Fruit fly (Drosophila melanogaster): ENCODE data around the gene CG32037.
A peak's percentile ranks its signal among the peaks of the same experiment; 100 is the strongest.

Gene CG32037

dm6 chr3L:9468261-9468890 lies 23.6 kb downstream of the CG32037 start (continued):
- no peak for TF ChIP-seq CG6791 (GFP tag; IDR thresholded peaks at IDR 0.05; ENCODE audit: partially characterized antibody)
- TF ChIP-seq NfI (GFP tag; optimal IDR thresholded peaks at IDR 0.05): peak; percentile 7
- no peak for TF ChIP-seq esg (GFP tag; conservative IDR thresholded peaks at IDR 0.05)
- TF ChIP-seq gro (GFP tag; optimal IDR thresholded peaks at IDR 0.05): no peak
- TF ChIP-seq dmrt99B (tag; optimal IDR thresholded peaks at IDR 0.05): peak; percentile 55
- no peak for TF ChIP-seq CG3407 (GFP tag; optimal IDR thresholded peaks at IDR 0.05)
- no peak for TF ChIP-seq CG33213 (GFP tag; optimal IDR thresholded peaks at IDR 0.05)
- 0 out of 2 replicates have a peak, but pooled peaks have one; percentile 26 for TF ChIP-seq lmd (GFP tag; IDR thresholded peaks at IDR 0.05)
- TF ChIP-seq Ravus (GFP tag; IDR thresholded peaks at IDR 0.05): no peak
- peak; percentile 12; the same call in 1 of the 2 replicates for TF ChIP-seq CG9932 (GFP tag; IDR thresholded peaks at IDR 0.05)
- TF ChIP-seq yki (optimal IDR thresholded peaks at IDR 0.05): no peak
- TF ChIP-seq pnt (GFP tag; optimal IDR thresholded peaks at IDR 0.05): no peak
- no peak for TF ChIP-seq CG7928 (GFP tag; optimal IDR thresholded peaks at IDR 0.05)
- peak; percentile 61 for TF ChIP-seq CoRest (tag; optimal IDR thresholded peaks at IDR 0.05)
- peak; percentile 21 for TF ChIP-seq lab (GFP tag; optimal IDR thresholded peaks at IDR 0.05)
- no peak for TF ChIP-seq luna (GFP tag; optimal IDR thresholded peaks at IDR 0.05)
- no peak for TF ChIP-seq ssp (GFP tag; IDR thresholded peaks at IDR 0.05)
- no peak for TF ChIP-seq amos (GFP tag; IDR thresholded peaks at IDR 0.05; ENCODE audit: partially characterized antibody)
- peak; percentile 37 for TF ChIP-seq Hsf (GFP tag; optimal IDR thresholded peaks at IDR 0.05)
- no peak for TF ChIP-seq odd (GFP tag; optimal IDR thresholded peaks at IDR 0.05)
- peak; percentile 7 for TF ChIP-seq ATbp (GFP tag; optimal IDR thresholded peaks at IDR 0.05)
- no peak for TF ChIP-seq gcm (GFP tag; optimal IDR thresholded peaks at IDR 0.05)
- no peak for TF ChIP-seq Aef1 (GFP tag; IDR thresholded peaks at IDR 0.05)
- no peak for TF ChIP-seq BtbVII (GFP tag; optimal IDR thresholded peaks at IDR 0.05)
- no peak for TF ChIP-seq mirr (GFP tag; optimal IDR thresholded peaks at IDR 0.05)
- TF ChIP-seq en (GFP tag; optimal IDR thresholded peaks at IDR 0.05): no peak
- no peak for TF ChIP-seq fru (optimal IDR thresholded peaks at IDR 0.05)
- TF ChIP-seq CG15514 (GFP tag; optimal IDR thresholded peaks at IDR 0.05): peak; percentile 3
- no peak for TF ChIP-seq unc-4 (GFP tag; IDR thresholded peaks at IDR 0.05; ENCODE audit: partially characterized antibody)
- TF ChIP-seq CG10565 (GFP tag; optimal IDR thresholded peaks at IDR 0.05): no peak
- TF ChIP-seq jumu (GFP tag; optimal IDR thresholded peaks at IDR 0.05): no peak
- TF ChIP-seq ac (GFP tag; optimal IDR thresholded peaks at IDR 0.05): no peak
- TF ChIP-seq CG6683 (GFP tag; optimal IDR thresholded peaks at IDR 0.05): no peak
- TF ChIP-seq Hr78 (GFP tag; optimal IDR thresholded peaks at IDR 0.05): no peak
- TF ChIP-seq eve (GFP tag; optimal IDR thresholded peaks at IDR 0.05): no peak
- TF ChIP-seq CG13123 (GFP tag; optimal IDR thresholded peaks at IDR 0.05): no peak
- no peak for TF ChIP-seq CG2875 (GFP tag; optimal IDR thresholded peaks at IDR 0.05)
- no peak; the same call in 1 of the 2 replicates for TF ChIP-seq sob (GFP tag; IDR thresholded peaks at IDR 0.05)
- TF ChIP-seq CG11504 (tag; optimal IDR thresholded peaks at IDR 0.05): peak; percentile 66
- no peak for TF ChIP-seq twi (tag; optimal IDR thresholded peaks at IDR 0.05)
- TF ChIP-seq Ets65A (GFP tag): peak; percentile 80
- TF ChIP-seq CG4282 (GFP tag; optimal IDR thresholded peaks at IDR 0.05): no peak
- no peak for TF ChIP-seq CG16863 (GFP tag; optimal IDR thresholded peaks at IDR 0.05)
- TF ChIP-seq Hand (GFP tag; optimal IDR thresholded peaks at IDR 0.05): no peak
- no peak for TF ChIP-seq usp (GFP tag; optimal IDR thresholded peaks at IDR 0.05)
- TF ChIP-seq CG15073 (GFP tag; optimal IDR thresholded peaks at IDR 0.05): no peak
- TF ChIP-seq slou (GFP tag; optimal IDR thresholded peaks at IDR 0.05): no peak
- TF ChIP-seq cg (GFP tag; optimal IDR thresholded peaks at IDR 0.05): no peak
- TF ChIP-seq CG3995 (GFP tag; optimal IDR thresholded peaks at IDR 0.05): peak; percentile 2
- TF ChIP-seq ash1 (GFP tag; optimal IDR thresholded peaks at IDR 0.05): no peak
- TF ChIP-seq CG12155 (GFP tag; optimal IDR thresholded peaks at IDR 0.05): no peak

Measured in whole organism, embryonic.